Worm (Caenorhabditis elegans) whole organism, L2 larva: ENCODE data around the gene nhr-188.

Source experiments
- R02D3.7 ChIP-seq: fragments of 150-350 bp; optimal IDR thresholded peaks from 2 replicates; lab custom pipeline; 2014; ENCODE audit warnings: missing biosample characterization, missing genetic modification characterization
- ZK546.5 ChIP-seq: sonication (generic microtip); optimal IDR thresholded peaks from 2 replicates; lab custom pipeline; 2017; ENCODE audit warnings: missing biosample characterization, missing genetic modification characterization
- aly-2 ChIP-seq: fragments of 150-350 bp; optimal IDR thresholded peaks from 2 replicates; lab custom pipeline; 2014; ENCODE audit warnings: missing biosample characterization, missing genetic modification characterization
- elt-3 ChIP-seq: sonication (generic microtip); optimal IDR thresholded peaks from 2 replicates; lab custom pipeline; 2017; ENCODE audit warnings: missing biosample characterization, missing genetic modification characterization
- lin-39 ChIP-seq: fragments of 150-350 bp; optimal IDR thresholded peaks from 2 replicates; lab custom pipeline; 2014; ENCODE audit warnings: missing biosample characterization, missing genetic modification reagents, missing genetic modification characterization
- nhr-11 ChIP-seq: fragments of 150-350 bp; optimal IDR thresholded peaks from 2 replicates; lab custom pipeline; 2014; ENCODE audit warnings: missing biosample characterization, missing genetic modification characterization
- nhr-21 ChIP-seq: fragments of 150-350 bp; optimal IDR thresholded peaks from 2 replicates; lab custom pipeline; 2014; ENCODE audit warnings: missing biosample characterization, missing genetic modification characterization
- nhr-237 ChIP-seq: fragments of 150-350 bp; optimal IDR thresholded peaks from 2 replicates; lab custom pipeline; 2014; ENCODE audit warnings: missing biosample characterization, missing genetic modification characterization
- sma-9 ChIP-seq, 2 experiments: fragments of 150-350 bp in 1 of 2; sonication (generic microtip) in 1 of 2; optimal IDR thresholded peaks; 2 replicates each; lab custom pipeline; 2014 to 2016; ENCODE audit warnings: missing genetic modification characterization in 2 of 2, mild to moderate bottlenecking in 1 of 2, missing biosample characterization in 1 of 2, missing compliant biosample characterization in 1 of 2, missing genetic modification reagents in 1 of 2, moderate library complexity in 1 of 2
- snpc-4 ChIP-seq: fragments of 150-350 bp; optimal IDR thresholded peaks from 2 replicates; lab custom pipeline; 2014; ENCODE audit warnings: missing biosample characterization, missing genetic modification characterization

- TF ChIP-seq R02D3.7 (no peak), elt-3 (tag; lab: Kevin White, UChicago) (no peak), nhr-21 (tag; lab: Kevin White, UChicago) (no peak), aly-2 (no peak), snpc-4 (tag; lab: Kevin White, UChicago) (no peak), nhr-11 (no peak), nhr-237 (tag; lab: Kevin White, UChicago) (no peak), ZK546.5 (tag; lab: Kevin White, UChicago) (no peak), lin-39 (tag; lab: Kevin White, UChicago) (no peak), sma-9 (GFP tag; optimal IDR thresholded peaks at IDR 0.05; lab: Kevin White, UChicago) (no peak), sma-9 (tag; optimal IDR thresholded peaks at IDR 0.05; lab: Kevin White, UChicago) (no peak)
Measured at ce11 chrV:3894661-3895060, 37.0 kb upstream of the nhr-188 start, which contains the start of gene sre-9.
